Worm (Caenorhabditis elegans): ENCODE data around the gene dhs-11.

dhs-11 gene

ce11 chrIII:10632590-10633402 lies 9.9 kb downstream of the dhs-11 start, which contains the start of gene Y39A1A.10 (continued):
- TF ChIP-seq unc-130 (GFP tag; optimal IDR thresholded peaks at IDR 0.05) (no peak), nhr-76 (tag; optimal IDR thresholded peaks at IDR 0.05) (no peak), hlh-30 (tag; optimal IDR thresholded peaks at IDR 0.05; ENCODE audit: insufficient read depth) (peak; percentile 3), pha-4 (GFP tag; IDR thresholded peaks at IDR 0.05) (no peak; the same call in 1 of the 2 replicates), pha-4 (tag; optimal IDR thresholded peaks at IDR 0.05) (peak; percentile 52), T26A8.4 (GFP tag; IDR thresholded peaks at IDR 0.05) (no peak), lin-13 (GFP tag; optimal IDR thresholded peaks at IDR 0.05) (no peak), dmd-9 (GFP tag; IDR thresholded peaks at IDR 0.05) (no peak), nhr-48 (tag; optimal IDR thresholded peaks at IDR 0.05) (peak; percentile 3), lsy-2 (tag; optimal IDR thresholded peaks at IDR 0.05) (peak in 1 of 2 experiments; percentile 31), mes-2 (tag; optimal IDR thresholded peaks at IDR 0.05; ENCODE audit: poor library complexity, severe bottlenecking) (peak; percentile 51), mxl-2 (GFP tag; conservative IDR thresholded peaks at IDR 0.05) (no peak), Y105C5A.15 (GFP tag; IDR thresholded peaks at IDR 0.05) (no peak), pqm-1 (tag; optimal IDR thresholded peaks at IDR 0.05) (no peak), set-16 (GFP tag; IDR thresholded peaks at IDR 0.05) (peak; percentile 98), lin-29 (GFP tag; IDR thresholded peaks at IDR 0.05) (no peak), lin-15B (tag; optimal IDR thresholded peaks at IDR 0.05) (no peak), ama-1 (optimal IDR thresholded peaks at IDR 0.05) (no peak), arid-1 (GFP tag; conservative IDR thresholded peaks at IDR 0.05) (0 out of 2 replicates have a peak, but pooled peaks have one; percentile 9), ceh-44 (GFP tag; IDR thresholded peaks at IDR 0.05) (no peak), skn-1 (tag; optimal IDR thresholded peaks at IDR 0.05) (no peak), nhr-28 (tag; optimal IDR thresholded peaks at IDR 0.05) (peak; percentile 79), saeg-2 (GFP tag; IDR thresholded peaks at IDR 0.05) (no peak), ceh-82 (tag; optimal IDR thresholded peaks at IDR 0.05) (no peak), nhr-25 (tag; optimal IDR thresholded peaks at IDR 0.05; ENCODE audit: borderline replicate concordance, insufficient read depth) (peak; percentile 80), vab-7 (GFP tag; IDR thresholded peaks at IDR 0.05) (no peak)

ce11 chrIII:10631870-10632509 lies 10.7 kb downstream of the dhs-11 start:
- TF ChIP-seq duxl-1 (tag; optimal IDR thresholded peaks at IDR 0.05; ENCODE audit: poor library complexity) = no peak
- TF ChIP-seq aha-1 (tag) = peak; percentile 53
- peak in 1 of 2 experiments; percentile 72 for TF ChIP-seq unc-62 (GFP tag; optimal IDR thresholded peaks at IDR 0.05 in 1 of 2)
- no peak for TF ChIP-seq unc-62 (tag; optimal IDR thresholded peaks at IDR 0.05)
- no peak for TF ChIP-seq madf-5 (GFP tag; IDR thresholded peaks at IDR 0.05)

DNA sequence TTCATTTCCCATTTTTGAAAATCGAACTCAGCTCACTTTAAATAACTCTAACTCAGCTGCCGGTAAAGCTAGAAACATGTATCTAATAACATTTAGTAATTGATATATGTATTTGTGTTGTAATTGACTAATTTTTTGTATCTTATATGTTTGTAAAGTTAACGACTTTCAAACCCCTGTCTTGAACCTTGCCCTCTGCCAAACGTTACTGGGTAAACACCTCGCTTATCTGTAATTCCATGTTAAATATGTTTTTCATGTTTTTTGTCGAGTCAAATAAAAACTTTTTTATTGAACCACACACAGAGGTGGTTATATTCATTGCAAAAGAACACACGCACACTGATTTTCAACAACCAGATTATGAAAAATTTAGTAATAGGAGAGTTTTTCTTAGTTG lies 12.9 kb downstream of the dhs-11 start:
- no peak for TF ChIP-seq Y48G9A.11 (GFP tag; IDR thresholded peaks at IDR 0.05)
- TF ChIP-seq lim-7 (GFP tag; IDR thresholded peaks at IDR 0.05) = no peak
- no peak for TF ChIP-seq sdz-12 (GFP tag; optimal IDR thresholded peaks at IDR 0.05)
- TF ChIP-seq daf-16 (GFP tag; optimal IDR thresholded peaks at IDR 0.05) = no peak
- peak; percentile 92 for TF ChIP-seq daf-16 (tag; optimal IDR thresholded peaks at IDR 0.05)
- no peak for TF ChIP-seq hmg-1.1 (GFP tag; IDR thresholded peaks at IDR 0.05)
- peak; percentile 22 for TF ChIP-seq nhr-25 (tag; optimal IDR thresholded peaks at IDR 0.05; ENCODE audit: borderline replicate concordance, insufficient read depth)
- no peak for TF ChIP-seq dmd-9 (GFP tag; IDR thresholded peaks at IDR 0.05)
- no peak for TF ChIP-seq attf-4 (tag; optimal IDR thresholded peaks at IDR 0.05)
- no peak for TF ChIP-seq Y5F2A.4 (GFP tag; optimal IDR thresholded peaks at IDR 0.05)
- TF ChIP-seq dve-1 (tag; optimal IDR thresholded peaks at IDR 0.05; ENCODE audit: insufficient read depth) = peak; percentile 19
- TF ChIP-seq lin-15B (tag; optimal IDR thresholded peaks at IDR 0.05) = no peak
- TF ChIP-seq nhr-48 (tag; optimal IDR thresholded peaks at IDR 0.05) = no peak
- TF ChIP-seq dpl-1 (GFP tag; optimal IDR thresholded peaks at IDR 0.05) = no peak
- no peak for TF ChIP-seq tra-1 (GFP tag; IDR thresholded peaks at IDR 0.05)
- TF ChIP-seq mes-2 (tag; optimal IDR thresholded peaks at IDR 0.05; ENCODE audit: poor library complexity, severe bottlenecking) = no peak
- TF ChIP-seq zag-1 (tag; optimal IDR thresholded peaks at IDR 0.05) = no peak
- no peak for TF ChIP-seq rbr-2 (tag; optimal IDR thresholded peaks at IDR 0.05)
- no peak for TF ChIP-seq lin-13 (GFP tag; optimal IDR thresholded peaks at IDR 0.05)
- no peak for TF ChIP-seq cey-2 (tag; optimal IDR thresholded peaks at IDR 0.05; ENCODE audit: borderline replicate concordance, insufficient read depth)
- no peak for TF ChIP-seq unc-130 (GFP tag; optimal IDR thresholded peaks at IDR 0.05)
- no peak for TF ChIP-seq unc-39 (tag; optimal IDR thresholded peaks at IDR 0.05)
